Worm (Caenorhabditis elegans): ENCODE data around the gene D1054.3.

ce11 chrV:10813425-10814156 is 42.3 kb downstream of the D1054.3 start, which contains the start of the genes C29A12.1 and lig-1:
- TF ChIP-seq ama-1 (optimal IDR thresholded peaks at IDR 0.05) (no peak), nhr-77 (tag; optimal IDR thresholded peaks at IDR 0.05) (no peak), fos-1 (tag; optimal IDR thresholded peaks at IDR 0.05) (no peak), ceh-16 (tag; optimal IDR thresholded peaks at IDR 0.05) (no peak), hmg-11 (tag; optimal IDR thresholded peaks at IDR 0.05) (no peak), nhr-11 (tag; optimal IDR thresholded peaks at IDR 0.05) (no peak), snpc-4 (tag; optimal IDR thresholded peaks at IDR 0.05) (no peak), ztf-11 (tag; optimal IDR thresholded peaks at IDR 0.05) (no peak)
